Worm (Caenorhabditis elegans) whole organism, midembryonic: ENCODE measurements around the gene srg-39.

Experiments used
- med-1 ChIP-seq: sonication (generic microtip); optimal IDR thresholded peaks from 2 replicates; lab custom pipeline; 2017; ENCODE audit warnings: missing genetic modification characterization, mild to moderate bottlenecking, missing compliant biosample characterization, antibody characterized with exemption, missing genetic modification reagents; ENCODE audit not compliant: insufficient read depth
- tab-1 ChIP-seq: fragments of 200-800 bp; sonication (Bioruptor generic); IDR thresholded peaks from 2 replicates; pipeline ENCODE4 v1.3.6; 2022; ENCODE audit warnings: missing genetic modification characterization, missing compliant biosample characterization

- TF ChIP-seq med-1 (GFP tag; lab: Kevin White, UChicago), result no peak
- no peak for TF ChIP-seq tab-1 (GFP tag; lab: Robert Waterston, UW)
These were observed 28.7 kb upstream of the srg-39 start for ce11 chrV:11180951-11181350.
